Worm (Caenorhabditis elegans) whole organism, young adult: ENCODE data around the gene Y57G11B.8.

Experiments used
- cebp-1 ChIP-seq, 2 experiments: fragments of 200-800 bp in 1 of 2; sonication (Bioruptor generic) in 1 of 2; sonication (generic microtip) in 1 of 2; IDR thresholded peaks in 1 of 2; optimal IDR thresholded peaks in 1 of 2; 2 replicates each; pipeline versions ENCODE4 v1.3.6 to Lab custom; 2017 to 2022; ENCODE audit warnings: missing compliant biosample characterization in 2 of 2, missing genetic modification characterization in 2 of 2, mild to moderate bottlenecking in 1 of 2, missing genetic modification reagents in 1 of 2, moderate library complexity in 1 of 2
- lin-35 ChIP-seq, 3 experiments: fragments of 150-350 bp in 2 of 3; sonication (generic microtip) in 1 of 3; optimal IDR thresholded peaks; 2 replicates each; lab custom pipeline; 2014 to 2018; ENCODE audit warnings: missing biosample characterization in 3 of 3, missing genetic modification characterization in 3 of 3, missing genetic modification reagents in 3 of 3

DNA sequence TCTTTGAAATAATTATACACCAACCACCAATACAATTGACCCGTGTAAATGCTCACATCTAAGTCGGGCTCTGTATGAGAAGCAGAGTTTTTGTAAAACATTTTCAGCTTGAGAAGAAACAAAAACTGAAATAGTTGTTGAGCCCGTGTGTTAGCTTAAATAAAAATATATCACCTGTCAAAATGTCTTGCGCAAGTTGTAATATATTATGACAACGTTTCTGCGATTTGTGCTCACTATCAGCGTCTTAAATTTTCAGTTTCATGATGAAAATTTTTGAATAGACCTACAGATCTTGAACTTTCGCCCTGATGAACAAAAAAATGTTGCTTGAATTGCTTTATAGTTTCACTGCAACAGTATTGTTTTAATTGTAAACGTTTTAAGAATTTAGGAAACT lies 43.5 kb downstream of the Y57G11B.8 start, which contains the start of gene T27E7.4:
- no peak for TF ChIP-seq cebp-1 (GFP tag; IDR thresholded peaks at IDR 0.05; lab: Robert Waterston, UW)
- TF ChIP-seq cebp-1 (tag; optimal IDR thresholded peaks at IDR 0.05; lab: Kevin White, UChicago) = no peak
- no peak for TF ChIP-seq lin-35 (GFP tag; optimal IDR thresholded peaks at IDR 0.05; lab: Kevin White, UChicago)
